Worm (Caenorhabditis elegans) whole organism, L4 larva: ENCODE measurements around the gene sucg-1.
A peak's percentile ranks its signal among the peaks of the same experiment; 100 is the strongest.

Experiments
- F37D6.2 ChIP-seq: sonication (generic microtip); optimal IDR thresholded peaks from 2 replicates; lab custom pipeline; 2016; ENCODE audit warnings: mild to moderate bottlenecking, missing genetic modification characterization, missing compliant biosample characterization
- T20F7.1 ChIP-seq: fragments of 200-800 bp; sonication (Bioruptor generic); optimal IDR thresholded peaks from 2 replicates; lab custom pipeline; 2018; ENCODE audit warnings: mild to moderate bottlenecking, missing genetic modification characterization, missing compliant biosample characterization
- T26A8.4 ChIP-seq: fragments of 200-800 bp; sonication (Bioruptor generic); IDR thresholded peaks from 2 replicates; pipeline ENCODE4 v1.3.6; 2022; ENCODE audit warnings: missing genetic modification characterization, missing compliant biosample characterization
- Y48G9A.11 ChIP-seq: fragments of 200-800 bp; sonication (Bioruptor generic); IDR thresholded peaks from 2 replicates; pipeline ENCODE4 v1.3.6; 2022; ENCODE audit warnings: missing genetic modification reagents, missing genetic modification characterization, missing compliant biosample characterization
- Y5F2A.4 ChIP-seq: fragments of 200-800 bp; sonication (Bioruptor generic); optimal IDR thresholded peaks from 2 replicates; lab custom pipeline; 2018; ENCODE audit warnings: mild to moderate bottlenecking, missing genetic modification characterization, missing compliant biosample characterization
- ZK337.2 ChIP-seq: fragments of 200-800 bp; sonication (Bioruptor generic); IDR thresholded peaks from 2 replicates; pipeline ENCODE4 v1.3.6; 2022; ENCODE audit warnings: missing genetic modification reagents, missing genetic modification characterization, missing compliant biosample characterization
- aha-1 ChIP-seq: fragments of 150-350 bp; peaks from one replicate; lab custom pipeline; 2014; ENCODE audit warnings: missing biosample characterization, missing genetic modification characterization
- aly-2 ChIP-seq: sonication (generic microtip); optimal IDR thresholded peaks from 2 replicates; lab custom pipeline; 2018; ENCODE audit warnings: missing biosample characterization, missing genetic modification characterization
- ceh-28 ChIP-seq: fragments of 150-350 bp; optimal IDR thresholded peaks from 2 replicates; lab custom pipeline; 2014; ENCODE audit warnings: missing biosample characterization, missing genetic modification reagents, missing genetic modification characterization
- ceh-32 ChIP-seq: sonication (generic microtip); optimal IDR thresholded peaks from 2 replicates; lab custom pipeline; 2016; ENCODE audit warnings: mild to moderate bottlenecking, missing genetic modification characterization, missing compliant biosample characterization; ENCODE audit not compliant: poor library complexity
- ceh-44 ChIP-seq: fragments of 200-800 bp; sonication (Bioruptor generic); IDR thresholded peaks from 2 replicates; pipeline ENCODE4 v1.3.6; 2022; ENCODE audit warnings: missing genetic modification reagents, missing genetic modification characterization, missing compliant biosample characterization
- ces-1 ChIP-seq: fragments of 150-350 bp; sonication (generic microtip); optimal IDR thresholded peaks from 4 replicates; lab custom pipeline; 2014; ENCODE audit warnings: missing biosample characterization, missing genetic modification reagents, missing genetic modification characterization
- cey-2 ChIP-seq: sonication (generic microtip); optimal IDR thresholded peaks from 3 replicates; lab custom pipeline; 2017; ENCODE audit warnings: missing genetic modification characterization, mild to moderate bottlenecking, missing compliant biosample characterization, antibody characterized with exemption, borderline replicate concordance; ENCODE audit not compliant: insufficient read depth
- daf-12 ChIP-seq: fragments of 150-350 bp; optimal IDR thresholded peaks from 2 replicates; lab custom pipeline; 2014; ENCODE audit warnings: missing biosample characterization, missing genetic modification reagents, missing genetic modification characterization
- daf-16 ChIP-seq, 3 experiments: sonication (generic microtip); optimal IDR thresholded peaks; 2 replicates each; lab custom pipeline; 2016 to 2017; ENCODE audit warnings: missing genetic modification characterization in 3 of 3, missing genetic modification reagents in 3 of 3, mild to moderate bottlenecking in 2 of 3, missing compliant biosample characterization in 2 of 3, missing biosample characterization in 1 of 3, moderate library complexity in 1 of 3
- dmd-6 ChIP-seq: fragments of 200-800 bp; sonication (Bioruptor generic); IDR thresholded peaks from 2 replicates; pipeline ENCODE4 v1.3.6; 2022; ENCODE audit warnings: missing genetic modification reagents, missing genetic modification characterization, missing compliant biosample characterization
- dpl-1 ChIP-seq: fragments of 150-350 bp; optimal IDR thresholded peaks from 2 replicates; lab custom pipeline; 2014; ENCODE audit warnings: missing biosample characterization, missing genetic modification reagents, missing genetic modification characterization
- egl-27 ChIP-seq: sonication (generic microtip); optimal IDR thresholded peaks from 3 replicates; lab custom pipeline; 2017; ENCODE audit warnings: missing biosample characterization, missing genetic modification reagents, missing genetic modification characterization
- fkh-10 ChIP-seq: fragments of 150-350 bp; optimal IDR thresholded peaks from 2 replicates; lab custom pipeline; 2014; ENCODE audit warnings: missing biosample characterization, missing genetic modification reagents, missing genetic modification characterization
- hlh-30 ChIP-seq: sonication (generic microtip); optimal IDR thresholded peaks from 2 replicates; lab custom pipeline; 2017; ENCODE audit warnings: antibody characterized with exemption, mild to moderate bottlenecking, missing genetic modification characterization, missing compliant biosample characterization; ENCODE audit not compliant: insufficient read depth
- hmg-1.1 ChIP-seq: fragments of 200-800 bp; sonication (Bioruptor generic); IDR thresholded peaks from 2 replicates; pipeline ENCODE4 v1.3.6; 2022; ENCODE audit warnings: missing genetic modification reagents, missing genetic modification characterization, missing compliant biosample characterization
- lin-29 ChIP-seq: fragments of 200-800 bp; sonication (Bioruptor generic); IDR thresholded peaks from 2 replicates; pipeline ENCODE4 v1.3.6; 2022; ENCODE audit warnings: missing genetic modification reagents, missing genetic modification characterization, missing compliant biosample characterization
- lin-39 ChIP-seq: fragments of 150-350 bp; optimal IDR thresholded peaks from 2 replicates; lab custom pipeline; 2014; ENCODE audit warnings: missing biosample characterization, missing genetic modification reagents, missing genetic modification characterization
- lsy-2 ChIP-seq, 2 experiments: fragments of 150-350 bp in 1 of 2; sonication (generic microtip) in 1 of 2; optimal IDR thresholded peaks; 2 replicates each; lab custom pipeline; 2014 to 2017; ENCODE audit warnings: missing biosample characterization in 2 of 2, missing genetic modification characterization in 2 of 2
- madf-5 ChIP-seq, 2 experiments: fragments of 200-800 bp; sonication (Bioruptor generic); IDR thresholded peaks; 2 replicates each; pipeline ENCODE4 v1.3.6; 2022; ENCODE audit warnings: missing compliant biosample characterization in 2 of 2, missing genetic modification characterization in 2 of 2
- madf-9 ChIP-seq: fragments of 200-800 bp; sonication (Bioruptor generic); conservative IDR thresholded peaks from 2 replicates; pipeline ENCODE4 v1.3.6; 2022; ENCODE audit warnings: missing genetic modification reagents, missing genetic modification characterization, missing compliant biosample characterization
- mes-2 ChIP-seq: sonication (generic microtip); optimal IDR thresholded peaks from 2 replicates; lab custom pipeline; 2016; ENCODE audit warnings: missing genotype, mild to moderate bottlenecking, missing genetic modification characterization, missing compliant biosample characterization; ENCODE audit not compliant: poor library complexity, severe bottlenecking
- mxl-3 ChIP-seq: fragments of 200-800 bp; sonication (Bioruptor generic); optimal IDR thresholded peaks from 2 replicates; lab custom pipeline; 2018; ENCODE audit warnings: mild to moderate bottlenecking, missing genetic modification characterization, missing compliant biosample characterization
- nhr-102 ChIP-seq: sonication (generic microtip); optimal IDR thresholded peaks from 2 replicates; lab custom pipeline; 2016; ENCODE audit warnings: mild to moderate bottlenecking, missing genetic modification characterization, moderate library complexity, missing compliant biosample characterization
- nhr-111 ChIP-seq: fragments of 200-800 bp; sonication (Bioruptor generic); optimal IDR thresholded peaks from 2 replicates; lab custom pipeline; 2018; ENCODE audit warnings: mild to moderate bottlenecking, missing genetic modification characterization, missing compliant biosample characterization
- nhr-237 ChIP-seq: sonication (generic microtip); optimal IDR thresholded peaks from 2 replicates; lab custom pipeline; 2017; ENCODE audit warnings: missing biosample characterization, missing genetic modification characterization
- nhr-28 ChIP-seq: fragments of 150-350 bp; optimal IDR thresholded peaks from 2 replicates; lab custom pipeline; 2014; ENCODE audit warnings: missing biosample characterization, missing genetic modification characterization
- nhr-42 ChIP-seq: fragments of 200-800 bp; sonication (Bioruptor generic); IDR thresholded peaks from 2 replicates; pipeline ENCODE4 v1.3.6; 2022; ENCODE audit warnings: missing genetic modification characterization, missing compliant biosample characterization
- nhr-6 ChIP-seq: fragments of 150-350 bp; optimal IDR thresholded peaks from 2 replicates; lab custom pipeline; 2014; ENCODE audit warnings: missing biosample characterization, missing genetic modification characterization
- nhr-76 ChIP-seq: fragments of 150-350 bp; optimal IDR thresholded peaks from 2 replicates; lab custom pipeline; 2014; ENCODE audit warnings: missing biosample characterization, missing genetic modification characterization
- pha-4 ChIP-seq, 2 experiments: fragments of 150-350 bp in 1 of 2; fragments of 200-800 bp in 1 of 2; sonication (Bioruptor generic) in 1 of 2; IDR thresholded peaks in 1 of 2; optimal IDR thresholded peaks in 1 of 2; 2 replicates each; pipeline versions ENCODE4 v1.3.6 to Lab custom; 2014 to 2022; ENCODE audit warnings: missing genetic modification characterization in 2 of 2, missing genetic modification reagents in 2 of 2, missing biosample characterization in 1 of 2, missing compliant biosample characterization in 1 of 2
- php-3 ChIP-seq: fragments of 200-800 bp; sonication (Bioruptor generic); IDR thresholded peaks from 2 replicates; pipeline ENCODE4 v1.3.6; 2022; ENCODE audit warnings: missing genetic modification reagents, missing genetic modification characterization, missing compliant biosample characterization
- pqm-1 ChIP-seq: sonication (generic microtip); optimal IDR thresholded peaks from 2 replicates; lab custom pipeline; 2017; ENCODE audit warnings: missing biosample characterization, missing genetic modification characterization
- sdz-12 ChIP-seq: fragments of 200-800 bp; sonication (Bioruptor generic); optimal IDR thresholded peaks from 2 replicates; lab custom pipeline; 2018; ENCODE audit warnings: mild to moderate bottlenecking, missing genetic modification characterization, missing compliant biosample characterization
- skn-1 ChIP-seq: fragments of 150-350 bp; optimal IDR thresholded peaks from 2 replicates; lab custom pipeline; 2014; ENCODE audit warnings: missing biosample characterization, missing genetic modification characterization
- snpc-4 ChIP-seq: fragments of 150-350 bp; optimal IDR thresholded peaks from 2 replicates; lab custom pipeline; 2014; ENCODE audit warnings: missing biosample characterization, missing genetic modification characterization
- spr-1 ChIP-seq: sonication (generic microtip); optimal IDR thresholded peaks from 2 replicates; lab custom pipeline; 2016; ENCODE audit warnings: mild to moderate bottlenecking, missing genetic modification characterization, missing compliant biosample characterization
- tra-1 ChIP-seq: fragments of 200-800 bp; sonication (Bioruptor generic); IDR thresholded peaks from 2 replicates; pipeline ENCODE4 v1.3.6; 2022; ENCODE audit warnings: missing genetic modification reagents, missing genetic modification characterization, missing compliant biosample characterization
- unc-130 ChIP-seq: sonication (generic microtip); optimal IDR thresholded peaks from 2 replicates; lab custom pipeline; 2016; ENCODE audit warnings: missing genetic modification reagents, missing genetic modification characterization, missing compliant biosample characterization
- vab-7 ChIP-seq: fragments of 200-800 bp; sonication (Bioruptor generic); IDR thresholded peaks from 2 replicates; pipeline ENCODE4 v1.3.6; 2022; ENCODE audit warnings: missing genetic modification reagents, missing genetic modification characterization, missing compliant biosample characterization
- zip-11 ChIP-seq: fragments of 200-800 bp; sonication (Bioruptor generic); IDR thresholded peaks from 2 replicates; pipeline ENCODE4 v1.3.6; 2022; ENCODE audit warnings: missing genetic modification characterization, missing compliant biosample characterization
- ztf-7 ChIP-seq: fragments of 150-350 bp; optimal IDR thresholded peaks from 2 replicates; lab custom pipeline; 2014; ENCODE audit warnings: missing biosample characterization, missing genetic modification characterization

The sucg-1 gene

ce11 chrIV:7706805-7707204 lies 21.9 kb upstream of the sucg-1 start, which contains the start of gene F33D4.4:
F33D4.4 (minus strand) TSS chrIV:7706905.
- no peak for TF ChIP-seq nhr-42 (GFP tag; lab: Robert Waterston, UW)
- TF ChIP-seq dmd-6 (GFP tag; lab: Robert Waterston, UW) = 0 out of 2 replicates have a peak, but pooled peaks have one; percentile 12
- peak; percentile 55 for TF ChIP-seq nhr-28 (tag; lab: Kevin White, UChicago)
- TF ChIP-seq nhr-76 (tag; lab: Kevin White, UChicago) = no peak
- TF ChIP-seq unc-130 = no peak
- no peak for TF ChIP-seq T20F7.1 (GFP tag; lab: Kevin White, UChicago)
- no peak for TF ChIP-seq zip-11
- TF ChIP-seq lin-39 (tag; lab: Kevin White, UChicago) = no peak
- TF ChIP-seq hmg-1.1 (GFP tag; lab: Robert Waterston, UW) = no peak
- no peak for TF ChIP-seq mxl-3 (GFP tag; lab: Kevin White, UChicago)
- no peak for TF ChIP-seq nhr-6 (tag; lab: Kevin White, UChicago)
- no peak for TF ChIP-seq dpl-1 (GFP tag; lab: Kevin White, UChicago)
- no peak for TF ChIP-seq nhr-237 (tag; lab: Kevin White, UChicago)
- TF ChIP-seq tra-1 (GFP tag; lab: Robert Waterston, UW) = no peak
- TF ChIP-seq ZK337.2 (GFP tag; lab: Robert Waterston, UW) = no peak
- TF ChIP-seq, all 104 proteins: peak for 2

- TF ChIP-seq ceh-28 (tag; lab: Kevin White, UChicago) (no peak), php-3 (GFP tag; lab: Robert Waterston, UW) (no peak), ztf-7 (peak; percentile 28), madf-5 (GFP tag; IDR thresholded peaks at IDR 0.05; lab: Robert Waterston, UW) (no peak), Y5F2A.4 (no peak), snpc-4 (no peak), daf-16 (GFP tag; optimal IDR thresholded peaks at IDR 0.05; lab: Kevin White, UChicago) (no peak), daf-16 (tag; optimal IDR thresholded peaks at IDR 0.05; lab: Kevin White, UChicago) (peak; percentile 34), spr-1 (tag; lab: Kevin White, UChicago) (no peak), mes-2 (tag; lab: Kevin White, UChicago) (peak; percentile 84), ceh-44 (no peak), lsy-2 (tag; optimal IDR thresholded peaks at IDR 0.05; lab: Kevin White, UChicago) (peak in 1 of 2 experiments; percentile 84), pha-4 (GFP tag; IDR thresholded peaks at IDR 0.05; lab: Robert Waterston, UW) (no peak), pha-4 (tag; optimal IDR thresholded peaks at IDR 0.05; lab: Kevin White, UChicago) (peak; percentile 53), nhr-111 (GFP tag; lab: Kevin White, UChicago) (no peak), dmd-6 (GFP tag; lab: Robert Waterston, UW) (no peak), T26A8.4 (no peak), cey-2 (no peak), madf-9 (GFP tag; lab: Robert Waterston, UW) (no peak), vab-7 (GFP tag; lab: Robert Waterston, UW) (no peak), nhr-42 (GFP tag; lab: Robert Waterston, UW) (no peak), daf-12 (no peak), unc-130 (peak; percentile 10), skn-1 (no peak), T20F7.1 (GFP tag; lab: Kevin White, UChicago) (peak; percentile 78), pqm-1 (tag; lab: Kevin White, UChicago) (no peak), zip-11 (no peak), fkh-10 (no peak), F37D6.2 (tag; lab: Kevin White, UChicago) (no peak), lin-29 (GFP tag; lab: Robert Waterston, UW) (no peak), tra-1 (GFP tag; lab: Robert Waterston, UW) (no peak), egl-27 (tag; lab: Kevin White, UChicago) (no peak), ceh-32 (tag; lab: Kevin White, UChicago) (no peak), hlh-30 (peak; percentile 24), hmg-1.1 (GFP tag; lab: Robert Waterston, UW) (no peak), aly-2 (tag; lab: Kevin White, UChicago) (no peak), sdz-12 (GFP tag; lab: Kevin White, UChicago) (no peak), aha-1 (tag; lab: Kevin White, UChicago) (no peak), Y48G9A.11 (GFP tag; lab: Robert Waterston, UW) (no peak), ces-1 (GFP tag; lab: Kevin White, UChicago) (peak; percentile 1), mxl-3 (GFP tag; lab: Kevin White, UChicago) (no peak), nhr-102 (tag; lab: Kevin White, UChicago) (peak; percentile 37)
Observed at ce11 chrIV:7709701-7710100, 19.0 kb upstream of the sucg-1 start, which contains the start of the genes mrpl-1, emc-6 and mrps-24. mrpl-1 (minus strand) TSS chrIV:7709701. emc-6 (minus strand) TSS chrIV:7709736. mrps-24 (plus strand) TSS chrIV:7710045.
